Fruit fly (Drosophila melanogaster) S2 (cell line): ENCODE data around the gene Cda5.

ENCODE experiments used
- CG8478 ChIP-seq: fragments of >200 bp; optimal IDR thresholded peaks from 2 replicates; lab custom pipeline; 2018
- CTCF ChIP-seq, 2 experiments: fragments of >200 bp; optimal IDR thresholded peaks; 2 replicates each; lab custom pipeline; 2018

Gene Cda5

dm6 chr2L:66369-67278 lies 1.4 kb upstream of the Cda5 start, which contains the start of gene dbr:
Gene dbr (plus strand): TSS chr2L:66482.
- TF ChIP-seq CTCF (optimal IDR thresholded peaks at IDR 0.05; lab: Kevin White, UChicago) (no peak), CG8478 (no peak)

- no peak for TF ChIP-seq CTCF (optimal IDR thresholded peaks at IDR 0.05; lab: Kevin White, UChicago)
Observed at dm6 chr2L:59058-59603, 6.1 kb downstream of the Cda5 start.

dm6 chr2L:56865-57264 lies 8.3 kb downstream of the Cda5 start:
- TF ChIP-seq CTCF (optimal IDR thresholded peaks at IDR 0.05; lab: Kevin White, UChicago), result no peak
- TF ChIP-seq CG8478, result no peak

DNA sequence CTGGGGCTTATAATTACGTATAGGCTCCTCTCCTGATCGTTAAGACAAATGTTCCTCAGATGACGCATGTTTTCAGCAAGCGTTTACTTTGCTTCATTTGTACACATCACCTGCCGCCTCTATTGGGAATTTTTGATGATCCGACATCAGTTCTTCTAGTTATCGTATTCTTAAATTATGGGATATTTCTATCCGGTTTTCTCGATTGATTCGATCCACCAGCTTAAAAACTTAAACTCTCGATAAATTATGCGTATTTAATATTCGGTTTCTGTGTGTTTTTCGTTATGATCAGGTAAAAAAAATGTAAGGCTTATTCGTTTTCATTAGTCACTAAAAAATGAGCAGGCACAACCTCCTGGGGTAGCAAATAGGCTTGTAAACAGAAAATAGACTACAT lies 12.1 kb downstream of the Cda5 start:
- TF ChIP-seq CG8478, result no peak
- TF ChIP-seq CTCF (optimal IDR thresholded peaks at IDR 0.05; lab: Kevin White, UChicago), result no peak

dm6 chr2L:35452-35851 lies 29.8 kb downstream of the Cda5 start:
- TF ChIP-seq CTCF (optimal IDR thresholded peaks at IDR 0.05; lab: Kevin White, UChicago), result peak; percentile 64 to 79
- TF ChIP-seq CG8478, result no peak

- TF ChIP-seq CTCF (optimal IDR thresholded peaks at IDR 0.05; lab: Kevin White, UChicago) (no peak), CG8478 (no peak)
Observed at dm6 chr2L:34054-34453, 31.1 kb downstream of the Cda5 start.

DNA sequence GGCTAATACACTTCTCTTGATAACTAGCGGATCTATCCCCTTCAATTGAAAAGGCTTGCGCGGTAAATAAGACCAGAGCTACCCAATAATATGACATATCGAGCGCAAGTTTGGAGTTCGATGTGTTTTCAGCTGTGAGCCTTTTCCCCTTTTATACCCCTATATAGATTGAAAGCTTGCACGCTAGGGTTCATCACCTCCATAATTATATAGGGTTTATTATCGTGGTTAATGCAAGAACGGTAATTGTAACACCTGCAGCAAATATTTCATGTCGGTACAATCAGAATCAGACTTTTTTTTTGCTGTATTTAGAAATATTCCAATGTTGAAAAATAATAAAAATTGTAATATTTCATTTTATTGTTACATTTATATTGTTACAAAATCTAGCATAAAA lies 40.1 kb downstream of the Cda5 start, which contains the start of gene Ir21a:
Ir21a (minus strand) TSS at position 101 of the 400 bp plus-strand sequence.
- no peak for TF ChIP-seq CG8478
- TF ChIP-seq CTCF (optimal IDR thresholded peaks at IDR 0.05; lab: Kevin White, UChicago), result no peak

dm6 chr2L:21587-21986 lies 43.6 kb downstream of the Cda5 start:
- TF ChIP-seq CTCF (optimal IDR thresholded peaks at IDR 0.05; lab: Kevin White, UChicago) (no peak), CG8478 (no peak)

dm6 chr2L:5560-5959 lies 59.6 kb downstream of the Cda5 start:
- TF ChIP-seq CTCF (optimal IDR thresholded peaks at IDR 0.05; lab: Kevin White, UChicago), result no peak
- TF ChIP-seq CG8478, result no peak
